Comparison of ENCODE assay signal across 4 fruit fly cellular contexts in genomic region chr3R:20576789-20577188, dm6.
TF ChIP-seq lines count a peak whose summit lies in the region.

Gene TFAM, minus strand, starts transcription at chr3R:20577010.
Gene CG5412, plus strand, starts transcription at chr3R:20577053.

- TF ChIP-seq CTCF in whole organism, embryonic (GFP tag; optimal IDR thresholded peaks at IDR 0.05; lab: Kevin White, UChicago): no peak

TF ChIP-seq in whole organism, adult, 20 proteins besides CTCF, POLR2A, EP300 and RAD21:
- TF ChIP-seq CG1620 (GFP tag; optimal IDR thresholded peaks at IDR 0.05; lab: Kevin White, UChicago): peak; percentile 15
- no peak for TF ChIP-seq Clk (GFP tag; optimal IDR thresholded peaks at IDR 0.05; lab: Kevin White, UChicago)
- TF ChIP-seq Mnt (GFP tag; optimal IDR thresholded peaks at IDR 0.05; lab: Kevin White, UChicago): peak; percentile 40
- TF ChIP-seq CG5204 (GFP tag; optimal IDR thresholded peaks at IDR 0.05; lab: Kevin White, UChicago): no peak
- TF ChIP-seq tj (GFP tag; optimal IDR thresholded peaks at IDR 0.05; lab: Kevin White, UChicago): no peak
- TF ChIP-seq CG7101 (tag; optimal IDR thresholded peaks at IDR 0.05; lab: Kevin White, UChicago): no peak
- no peak for TF ChIP-seq bab1 (GFP tag; optimal IDR thresholded peaks at IDR 0.05; lab: Kevin White, UChicago)

TF ChIP-seq in whole organism, embryonic, 481 proteins besides CTCF, POLR2A, EP300 and RAD21 (continues in another document):
- TF ChIP-seq gcm (GFP tag; optimal IDR thresholded peaks at IDR 0.05; lab: Kevin White, UChicago) (no peak), scrt (GFP tag; optimal IDR thresholded peaks at IDR 0.05; lab: Kevin White, UChicago) (peak; percentile 85), E2f2 (GFP tag; IDR thresholded peaks at IDR 0.05; lab: Robert Waterston, UW) (peak; percentile 56; the same call in 1 of the 2 replicates), CG31224 (GFP tag; IDR thresholded peaks at IDR 0.05; lab: Robert Waterston, UW) (no peak), CG17186 (GFP tag; optimal IDR thresholded peaks at IDR 0.05; lab: Kevin White, UChicago) (no peak), CG9437 (GFP tag; optimal IDR thresholded peaks at IDR 0.05; lab: Kevin White, UChicago) (peak; percentile 56), pita (GFP tag; optimal IDR thresholded peaks at IDR 0.05; lab: Kevin White, UChicago) (no peak), sqz (GFP tag; optimal IDR thresholded peaks at IDR 0.05; lab: Kevin White, UChicago) (no peak), pb (GFP tag; optimal IDR thresholded peaks at IDR 0.05; lab: Kevin White, UChicago) (no peak), CG6791 (GFP tag; IDR thresholded peaks at IDR 0.05; lab: Robert Waterston, UW; ENCODE audit: partially characterized antibody) (peak; percentile 45; the same call in 2 of the 3 replicates), trh (GFP tag; optimal IDR thresholded peaks at IDR 0.05; lab: Kevin White, UChicago) (no peak), row (GFP tag; IDR thresholded peaks at IDR 0.05; lab: Robert Waterston, UW) (no peak), gfzf (GFP tag; optimal IDR thresholded peaks at IDR 0.05; lab: Kevin White, UChicago) (peak; percentile 2), zfh2 (GFP tag; optimal IDR thresholded peaks at IDR 0.05; lab: Kevin White, UChicago) (no peak), CG13894 (tag; optimal IDR thresholded peaks at IDR 0.05; lab: Kevin White, UChicago) (no peak), bbx (GFP tag; IDR thresholded peaks at IDR 0.05; lab: Robert Waterston, UW; ENCODE audit: partially characterized antibody) (peak; percentile 61; the same call in 1 of the 2 replicates), CG18599 (GFP tag; optimal IDR thresholded peaks at IDR 0.05; lab: Kevin White, UChicago) (no peak), btn (GFP tag; optimal IDR thresholded peaks at IDR 0.05; lab: Kevin White, UChicago) (no peak), CG18262 (tag; optimal IDR thresholded peaks at IDR 0.05; lab: Kevin White, UChicago) (no peak), CG12299 (tag; optimal IDR thresholded peaks at IDR 0.05; lab: Kevin White, UChicago) (no peak), Taf1 (GFP tag; IDR thresholded peaks at IDR 0.05; lab: Robert Waterston, UW) (no peak), CG1647 (GFP tag; optimal IDR thresholded peaks at IDR 0.05; lab: Kevin White, UChicago) (no peak), CG13296 (GFP tag; optimal IDR thresholded peaks at IDR 0.05; lab: Kevin White, UChicago) (no peak), YL-1 (GFP tag; optimal IDR thresholded peaks at IDR 0.05; lab: Kevin White, UChicago) (peak; percentile 84), Sry-δ (GFP tag; optimal IDR thresholded peaks at IDR 0.05; lab: Kevin White, UChicago) (peak; percentile 83), Atf6 (GFP tag; IDR thresholded peaks at IDR 0.05; lab: Robert Waterston, UW) (no peak), sc (optimal IDR thresholded peaks at IDR 0.05; lab: Kevin White, UChicago) (no peak), sc (GFP tag; optimal IDR thresholded peaks at IDR 0.05; lab: Kevin White, UChicago) (no peak), CG34376 (GFP tag; optimal IDR thresholded peaks at IDR 0.05; lab: Kevin White, UChicago) (no peak)

TF ChIP-seq in whole organism, prepupa, 60 proteins besides CTCF, POLR2A, EP300 and RAD21:
- TF ChIP-seq Sox14 (GFP tag; optimal IDR thresholded peaks at IDR 0.05; lab: Kevin White, UChicago): peak; percentile 4
- peak; percentile 91 for TF ChIP-seq CG1621 (tag; optimal IDR thresholded peaks at IDR 0.05; lab: Kevin White, UChicago)
- no peak for TF ChIP-seq Hr4 (GFP tag; optimal IDR thresholded peaks at IDR 0.05; lab: Kevin White, UChicago)
- no peak for TF ChIP-seq CG15336 (GFP tag; IDR thresholded peaks at IDR 0.05; lab: Robert Waterston, UW)
- no peak for TF ChIP-seq CG6276 (GFP tag; optimal IDR thresholded peaks at IDR 0.05; lab: Kevin White, UChicago)
- TF ChIP-seq pdm3 (GFP tag; optimal IDR thresholded peaks at IDR 0.05; lab: Kevin White, UChicago): no peak
- TF ChIP-seq fkh (GFP tag; optimal IDR thresholded peaks at IDR 0.05; lab: Kevin White, UChicago): peak; percentile 79

TF ChIP-seq in whole organism, pupa, 21 proteins besides CTCF, POLR2A, EP300 and RAD21:
- TF ChIP-seq fd96Ca (GFP tag; IDR thresholded peaks at IDR 0.05; lab: Robert Waterston, UW): no peak
- no peak for TF ChIP-seq CG8159 (tag; optimal IDR thresholded peaks at IDR 0.05; lab: Kevin White, UChicago)
- no peak for TF ChIP-seq Ets98B (GFP tag; IDR thresholded peaks at IDR 0.05; lab: Robert Waterston, UW)
- TF ChIP-seq CG12605 (GFP tag; IDR thresholded peaks at IDR 0.05; lab: Robert Waterston, UW): no peak
- TF ChIP-seq CG34367 (tag; optimal IDR thresholded peaks at IDR 0.05; lab: Kevin White, UChicago): no peak
- TF ChIP-seq EcR (GFP tag; optimal IDR thresholded peaks at IDR 0.05; lab: Kevin White, UChicago): peak; percentile 64
- TF ChIP-seq CG17806 (tag; optimal IDR thresholded peaks at IDR 0.05; lab: Kevin White, UChicago): no peak
- TF ChIP-seq Pif1A (GFP tag; optimal IDR thresholded peaks at IDR 0.05; lab: Kevin White, UChicago): no peak
- TF ChIP-seq D1 (tag; optimal IDR thresholded peaks at IDR 0.05; lab: Kevin White, UChicago): no peak
